Fruit fly (Drosophila melanogaster) whole organism, embryonic: ENCODE measurements around the gene elgi.

Experiments
- Awh ChIP-seq: fragments of 200-800 bp; sonication (Bioruptor generic); IDR thresholded peaks from 2 replicates; pipeline ENCODE4, ENCODE4 v1.3.6; 2022; ENCODE audit warnings: missing biosample characterization, missing genetic modification characterization
- CG10543 ChIP-seq: fragments of 200-800 bp; sonication (Bioruptor generic); optimal IDR thresholded peaks from 3 replicates; lab custom pipeline; 2017; ENCODE audit warnings: missing biosample characterization, mild to moderate bottlenecking, missing genetic modification characterization, moderate library complexity
- CG13424 ChIP-seq: fragments of 200-800 bp; sonication (Bioruptor generic); optimal IDR thresholded peaks from 2 replicates; lab custom pipeline; 2019; ENCODE audit warnings: missing biosample characterization, mild to moderate bottlenecking, missing genetic modification characterization, moderate library complexity
- CG13624 ChIP-seq: fragments of 200-800 bp; sonication (Bioruptor generic); optimal IDR thresholded peaks from 2 replicates; lab custom pipeline; 2016; ENCODE audit warnings: missing biosample characterization, missing genetic modification characterization
- CG15011 ChIP-seq: fragments of 200-800 bp; sonication (Bioruptor generic); optimal IDR thresholded peaks from 3 replicates; lab custom pipeline; 2018; ENCODE audit warnings: missing biosample characterization, mild to moderate bottlenecking, missing genetic modification characterization
- CG1602 ChIP-seq: fragments of 200-800 bp; sonication (Bioruptor generic); optimal IDR thresholded peaks from 3 replicates; lab custom pipeline; 2016; ENCODE audit warnings: missing biosample characterization, missing genetic modification characterization
- CG17912 ChIP-seq: fragments of 200-800 bp; sonication (Bioruptor generic); optimal IDR thresholded peaks from 2 replicates; lab custom pipeline; 2018; ENCODE audit warnings: missing biosample characterization, mild to moderate bottlenecking, missing genetic modification characterization
- CG1832 ChIP-seq: fragments of 200-800 bp; sonication (Bioruptor generic); optimal IDR thresholded peaks from 2 replicates; lab custom pipeline; 2017; ENCODE audit warnings: missing biosample characterization, mild to moderate bottlenecking, missing genetic modification characterization, inconsistent platforms
- CG2120 ChIP-seq: fragments of 200-800 bp; sonication (Bioruptor generic); optimal IDR thresholded peaks from 3 replicates; lab custom pipeline; 2016; ENCODE audit warnings: missing biosample characterization, missing genetic modification characterization
- CG34224 ChIP-seq: fragments of 200-800 bp; sonication (Bioruptor generic); IDR thresholded peaks from 3 replicates; pipeline ENCODE4 v1.3.6; 2022; ENCODE audit warnings: missing biosample characterization, missing genetic modification characterization; ENCODE audit not compliant: partially characterized antibody
- CG34422 ChIP-seq: fragments of 200-800 bp; sonication (Bioruptor generic); IDR thresholded peaks from 3 replicates; pipeline ENCODE4 v1.3.6; 2022; ENCODE audit warnings: missing biosample characterization, missing genetic modification characterization
- CG3838 ChIP-seq: fragments of 200-800 bp; sonication (Bioruptor generic); optimal IDR thresholded peaks from 3 replicates; lab custom pipeline; 2016; ENCODE audit warnings: missing biosample characterization, missing genetic modification characterization
- CG4820 ChIP-seq: fragments of 200-800 bp; sonication (Bioruptor generic); optimal IDR thresholded peaks from 3 replicates; lab custom pipeline; 2016; ENCODE audit warnings: missing biosample characterization, missing genetic modification characterization
- CG5245 ChIP-seq: fragments of 200-800 bp; sonication (Bioruptor generic); optimal IDR thresholded peaks from 3 replicates; lab custom pipeline; 2016; ENCODE audit warnings: missing biosample characterization, missing genetic modification characterization
- CG7271 ChIP-seq: fragments of 200-800 bp; sonication (Bioruptor generic); optimal IDR thresholded peaks from 2 replicates; lab custom pipeline; 2018; ENCODE audit warnings: missing biosample characterization, mild to moderate bottlenecking, missing genetic modification characterization, moderate library complexity
- CG7556 ChIP-seq: fragments of 200-800 bp; sonication (Bioruptor generic); optimal IDR thresholded peaks from 2 replicates; lab custom pipeline; 2017; ENCODE audit warnings: missing biosample characterization, mild to moderate bottlenecking, missing genetic modification characterization
- CG7745 ChIP-seq: fragments of 200-800 bp; sonication (Bioruptor generic); optimal IDR thresholded peaks from 2 replicates; lab custom pipeline; 2018; ENCODE audit warnings: missing biosample characterization, mild to moderate bottlenecking, missing genetic modification characterization, moderate library complexity
- CG8089 ChIP-seq: fragments of 200-800 bp; sonication (Bioruptor generic); optimal IDR thresholded peaks from 3 replicates; lab custom pipeline; 2016; ENCODE audit warnings: missing biosample characterization, missing genetic modification characterization
- CG8290 ChIP-seq, 3 experiments: fragments of 200-800 bp; sonication (Bioruptor generic); optimal IDR thresholded peaks; 2 replicates each; lab custom pipeline; 2016 to 2019; ENCODE audit warnings: missing biosample characterization in 3 of 3, missing genetic modification characterization in 3 of 3, mild to moderate bottlenecking in 2 of 3, moderate library complexity in 1 of 3
- CG9609 ChIP-seq: fragments of 200-800 bp; sonication (Bioruptor generic); optimal IDR thresholded peaks from 3 replicates; lab custom pipeline; 2016; ENCODE audit warnings: missing biosample characterization, missing genetic modification characterization
- CHES-1-like ChIP-seq: fragments of 200-800 bp; sonication (Bioruptor generic); optimal IDR thresholded peaks from 2 replicates; lab custom pipeline; 2016; ENCODE audit warnings: missing biosample characterization, missing genetic modification characterization
- Dbx ChIP-seq: fragments of 200-800 bp; sonication (Bioruptor generic); IDR thresholded peaks from 3 replicates; pipeline ENCODE4 v1.3.6; 2022; ENCODE audit warnings: missing biosample characterization, missing genetic modification characterization
- HLH54F ChIP-seq: fragments of 200-800 bp; sonication (Bioruptor generic); optimal IDR thresholded peaks from 3 replicates; lab custom pipeline; 2016; ENCODE audit warnings: missing biosample characterization, missing genetic modification characterization
- Hr3 ChIP-seq: fragments of 200-800 bp; sonication (Bioruptor generic); optimal IDR thresholded peaks from 3 replicates; lab custom pipeline; 2016; ENCODE audit warnings: missing biosample characterization, missing genetic modification characterization
- Hr39 ChIP-seq: fragments of >200 bp; optimal IDR thresholded peaks from 2 replicates; lab custom pipeline; 2017
- NfI ChIP-seq: fragments of 200-800 bp; sonication (Bioruptor generic); optimal IDR thresholded peaks from 3 replicates; lab custom pipeline; 2018; ENCODE audit warnings: missing biosample characterization, mild to moderate bottlenecking, missing genetic modification characterization, moderate library complexity
- Oaz ChIP-seq: fragments of 200-800 bp; sonication (Bioruptor generic); IDR thresholded peaks from 2 replicates; pipeline ENCODE4 v1.3.6; 2022; ENCODE audit warnings: missing biosample characterization, missing genetic modification characterization
- Optix ChIP-seq: fragments of 200-800 bp; sonication (Bioruptor generic); IDR thresholded peaks from 3 replicates; pipeline ENCODE4 v1.3.6; 2022; ENCODE audit warnings: missing biosample characterization, missing genetic modification characterization
- Sox100B ChIP-seq: fragments of 200-800 bp; sonication (Bioruptor generic); optimal IDR thresholded peaks from 3 replicates; lab custom pipeline; 2018; ENCODE audit warnings: missing biosample characterization, mild to moderate bottlenecking, missing genetic modification characterization
- Sox102F ChIP-seq: fragments of 200-800 bp; sonication (Bioruptor generic); optimal IDR thresholded peaks from 2 replicates; lab custom pipeline; 2018; ENCODE audit warnings: missing biosample characterization, mild to moderate bottlenecking, missing genetic modification characterization, moderate library complexity
- Sry-δ ChIP-seq: fragments of 200-800 bp; sonication (Bioruptor generic); optimal IDR thresholded peaks from 2 replicates; lab custom pipeline; 2016; ENCODE audit warnings: missing biosample characterization, missing genetic modification characterization
- Stat92E ChIP-seq, 3 experiments: fragments of >200 bp in 2 of 3; fragments of 200-800 bp in 1 of 3; sonication (Bioruptor generic) in 1 of 3; optimal IDR thresholded peaks; 2 replicates each; lab custom pipeline; 2017 to 2019; ENCODE audit warnings: missing biosample characterization in 3 of 3, missing genetic modification characterization in 3 of 3, mild to moderate bottlenecking in 1 of 3, moderate library complexity in 1 of 3
- Xrp1 ChIP-seq: fragments of 200-800 bp; sonication (Bioruptor generic); IDR thresholded peaks from 2 replicates; pipeline ENCODE4 v1.3.6; 2022; ENCODE audit warnings: missing biosample characterization, missing genetic modification characterization
- ab ChIP-seq: fragments of 200-800 bp; sonication (Bioruptor generic); optimal IDR thresholded peaks from 2 replicates; lab custom pipeline; 2016; ENCODE audit warnings: missing biosample characterization, missing genetic modification characterization
- ara ChIP-seq: fragments of 200-800 bp; sonication (Bioruptor generic); IDR thresholded peaks from 2 replicates; pipeline ENCODE4 v1.3.6; 2022; ENCODE audit warnings: missing biosample characterization, missing genetic modification characterization
- cg ChIP-seq: fragments of 200-800 bp; sonication (Bioruptor generic); optimal IDR thresholded peaks from 3 replicates; lab custom pipeline; 2019; ENCODE audit warnings: missing biosample characterization, mild to moderate bottlenecking, missing genetic modification characterization, moderate library complexity
- dati ChIP-seq: fragments of 200-800 bp; sonication (Bioruptor generic); IDR thresholded peaks from 2 replicates; pipeline ENCODE4 v1.3.6; 2022; ENCODE audit warnings: missing biosample characterization, missing genetic modification characterization
- dmrt11E ChIP-seq: fragments of 200-800 bp; sonication (Bioruptor generic); optimal IDR thresholded peaks from 3 replicates; lab custom pipeline; 2018; ENCODE audit warnings: missing biosample characterization, mild to moderate bottlenecking, missing genetic modification characterization, moderate library complexity
- dmrt99B ChIP-seq: fragments of 200-800 bp; sonication (Bioruptor generic); optimal IDR thresholded peaks from 2 replicates; lab custom pipeline; 2018; ENCODE audit warnings: missing biosample characterization, mild to moderate bottlenecking, missing genetic modification characterization, moderate library complexity
- insv ChIP-seq, 2 experiments: fragments of 200-800 bp; sonication (Bioruptor generic); optimal IDR thresholded peaks; 3 replicates each; lab custom pipeline; 2016 to 2018; ENCODE audit warnings: missing biosample characterization in 2 of 2, missing genetic modification characterization in 2 of 2
- kah ChIP-seq: fragments of 200-800 bp; sonication (Bioruptor generic); optimal IDR thresholded peaks from 2 replicates; lab custom pipeline; 2018; ENCODE audit warnings: missing biosample characterization, mild to moderate bottlenecking, missing genetic modification characterization
- maf-S ChIP-seq: fragments of 200-800 bp; sonication (Bioruptor generic); optimal IDR thresholded peaks from 2 replicates; lab custom pipeline; 2016; ENCODE audit warnings: missing biosample characterization, missing genetic modification characterization
- nom ChIP-seq: fragments of 200-800 bp; sonication (Bioruptor generic); optimal IDR thresholded peaks from 2 replicates; lab custom pipeline; 2017; ENCODE audit warnings: missing biosample characterization, missing genetic modification characterization, mild to moderate bottlenecking, moderate library complexity, missing genetic modification reagents
- pros ChIP-seq: fragments of 200-800 bp; sonication (Bioruptor generic); optimal IDR thresholded peaks from 3 replicates; lab custom pipeline; 2019; ENCODE audit warnings: missing biosample characterization, mild to moderate bottlenecking, missing genetic modification characterization, moderate library complexity
- schlank ChIP-seq: fragments of 200-800 bp; sonication (Bioruptor generic); optimal IDR thresholded peaks from 2 replicates; lab custom pipeline; 2018; ENCODE audit warnings: missing biosample characterization, mild to moderate bottlenecking, missing genetic modification characterization
- sens ChIP-seq: fragments of 200-800 bp; sonication (Bioruptor generic); peaks from one replicate; lab custom pipeline; 2016; ENCODE audit warnings: missing biosample characterization, missing genetic modification characterization
- stwl ChIP-seq: fragments of 200-800 bp; sonication (Bioruptor generic); optimal IDR thresholded peaks from 3 replicates; lab custom pipeline; 2018; ENCODE audit warnings: missing biosample characterization, mild to moderate bottlenecking, missing genetic modification characterization, moderate library complexity
- tll ChIP-seq, 2 experiments: fragments of 200-800 bp in 1 of 2; fragments of >200 bp in 1 of 2; sonication (Bioruptor generic) in 1 of 2; optimal IDR thresholded peaks; 2 replicates each; lab custom pipeline; 2017 to 2019; ENCODE audit warnings: missing biosample characterization in 2 of 2, missing genetic modification characterization in 2 of 2, mild to moderate bottlenecking in 1 of 2, moderate library complexity in 1 of 2
- z ChIP-seq: fragments of 200-800 bp; sonication (Bioruptor generic); IDR thresholded peaks from 3 replicates; pipeline ENCODE4 v1.3.6; 2022; ENCODE audit warnings: missing biosample characterization, missing genetic modification characterization

Gene elgi

dm6 chr3L:15982783-15983432 lies 26.6 kb downstream of the elgi start, which contains the start of the genes brm and Arl1 (continued):
- TF ChIP-seq CG10543 = peak; percentile 99
- TF ChIP-seq schlank (tag; lab: Kevin White, UChicago) = peak; percentile 92
- peak; percentile 54 for TF ChIP-seq CG8089 (GFP tag; lab: Kevin White, UChicago)
- TF ChIP-seq Optix (GFP tag; lab: Robert Waterston, UW) = peak; percentile 98
- TF ChIP-seq sens (GFP tag; lab: Kevin White, UChicago) = peak; percentile 98
- no peak for TF ChIP-seq CG34224 (GFP tag; lab: Robert Waterston, UW)
- peak; percentile 95 for TF ChIP-seq CG7556 (GFP tag; lab: Kevin White, UChicago)
- peak; percentile 96 for TF ChIP-seq CG8290 (GFP tag; optimal IDR thresholded peaks at IDR 0.05; lab: Kevin White, UChicago)
- TF ChIP-seq CG8290 (tag; optimal IDR thresholded peaks at IDR 0.05; lab: Kevin White, UChicago) = peak; percentile 79 to 91
- TF ChIP-seq CG17912 (GFP tag; lab: Kevin White, UChicago) = peak; percentile 98
- TF ChIP-seq maf-S = peak; percentile 75
- TF ChIP-seq CG13624 (GFP tag; lab: Kevin White, UChicago) = peak; percentile 91
- peak; percentile 96 for TF ChIP-seq dati (GFP tag; lab: Robert Waterston, UW)
- peak; percentile 98 for TF ChIP-seq Sox102F (GFP tag; lab: Kevin White, UChicago)
- TF ChIP-seq Stat92E (GFP tag; optimal IDR thresholded peaks at IDR 0.05; lab: Kevin White, UChicago) = peak in 1 of 3 experiments; percentile 89
- TF ChIP-seq cg (GFP tag; lab: Kevin White, UChicago) = no peak
- TF ChIP-seq tll (GFP tag; optimal IDR thresholded peaks at IDR 0.05; lab: Kevin White, UChicago) = peak in 1 of 2 experiments; percentile 83
- peak; percentile 91 for TF ChIP-seq HLH54F (GFP tag; lab: Kevin White, UChicago)
- peak; percentile 99 for TF ChIP-seq ara (GFP tag; lab: Robert Waterston, UW)
- peak; percentile 33 for TF ChIP-seq CG7745 (tag; lab: Kevin White, UChicago)
- peak; percentile 99 for TF ChIP-seq CG13424 (tag; lab: Kevin White, UChicago)
- peak; percentile 97 for TF ChIP-seq CG2120 (GFP tag; lab: Kevin White, UChicago)
- TF ChIP-seq CHES-1-like (GFP tag; lab: Kevin White, UChicago) = peak; percentile 74
- peak in 1 of 2 experiments; percentile 84 for TF ChIP-seq insv (GFP tag; optimal IDR thresholded peaks at IDR 0.05; lab: Kevin White, UChicago)
- TF ChIP-seq kah (GFP tag; lab: Kevin White, UChicago) = peak; percentile 92
- peak; percentile 98 for TF ChIP-seq CG1602
- TF ChIP-seq CG4820 (GFP tag; lab: Kevin White, UChicago) = peak; percentile 97
- TF ChIP-seq CG15011 (GFP tag; lab: Kevin White, UChicago) = peak; percentile 96
- TF ChIP-seq CG9609 (GFP tag; lab: Kevin White, UChicago) = peak; percentile 84
- peak; percentile 91 for TF ChIP-seq nom (GFP tag; lab: Kevin White, UChicago)
- peak; percentile 98 for TF ChIP-seq Hr3 (GFP tag; lab: Kevin White, UChicago)
- TF ChIP-seq CG34422 (GFP tag; lab: Robert Waterston, UW) = peak; percentile 100
- TF ChIP-seq ab (GFP tag; lab: Kevin White, UChicago) = peak; percentile 70
- TF ChIP-seq dmrt99B (tag; lab: Kevin White, UChicago) = peak; percentile 97
- no peak for TF ChIP-seq Hr39 (lab: Kevin White, UChicago)
- peak; percentile 99 for TF ChIP-seq Awh
- TF ChIP-seq dmrt11E (tag; lab: Kevin White, UChicago) = peak; percentile 98
- peak; percentile 76 for TF ChIP-seq pros (GFP tag; lab: Kevin White, UChicago)
- TF ChIP-seq CG1832 (GFP tag; lab: Kevin White, UChicago) = no peak
- TF ChIP-seq z (GFP tag; lab: Robert Waterston, UW) = peak; percentile 79
- peak; percentile 99 for TF ChIP-seq NfI (GFP tag; lab: Kevin White, UChicago)
- TF ChIP-seq CG3838 (GFP tag; lab: Kevin White, UChicago) = peak; percentile 78
- TF ChIP-seq CG7271 (tag; lab: Kevin White, UChicago) = peak; percentile 97
- peak; percentile 95 for TF ChIP-seq Sox100B (GFP tag; lab: Kevin White, UChicago)
- peak; percentile 99 for TF ChIP-seq Xrp1 (GFP tag; lab: Robert Waterston, UW)
- peak; percentile 97 for TF ChIP-seq CG5245 (GFP tag; lab: Kevin White, UChicago)
- peak; percentile 99 for TF ChIP-seq Oaz (GFP tag; lab: Robert Waterston, UW)
- peak; percentile 99 for TF ChIP-seq Dbx (GFP tag; lab: Robert Waterston, UW)
- peak; percentile 63 for TF ChIP-seq Sry-δ (GFP tag; lab: Kevin White, UChicago)
- TF ChIP-seq stwl (tag; lab: Kevin White, UChicago) = no peak
